Worm (Caenorhabditis elegans): Measurements from ENCODE around the gene F55A11.7.

Gene F55A11.7

DNA sequence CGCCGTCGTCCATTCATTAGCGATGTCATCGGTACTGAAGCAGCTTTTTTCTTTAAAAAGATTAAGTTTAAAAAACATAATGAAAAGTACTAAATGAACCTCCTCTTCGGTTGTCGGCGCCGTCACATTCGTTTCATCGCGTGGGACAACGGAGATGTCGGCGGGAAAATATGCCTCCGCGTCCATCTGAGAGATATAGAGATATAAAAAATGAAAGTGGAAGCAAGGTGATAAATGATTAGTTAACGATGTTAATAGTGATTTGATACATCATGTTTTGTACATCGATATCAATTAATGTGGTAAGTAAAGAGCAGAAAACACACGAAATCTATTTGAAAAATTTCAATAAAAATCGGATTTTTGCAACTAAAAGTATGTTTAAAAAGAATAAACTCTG is at the start of gene F55A11.7:
Gene F55A11.7, minus strand, starts transcription at position 186 of the 400 bp plus-strand sequence.
- TF ChIP-seq ztf-4 (tag; optimal IDR thresholded peaks at IDR 0.05) (no peak), ceh-28 (tag; optimal IDR thresholded peaks at IDR 0.05) (no peak), unc-39 (tag; optimal IDR thresholded peaks at IDR 0.05) (no peak), elt-3 (tag; optimal IDR thresholded peaks at IDR 0.05) (no peak), lin-39 (tag; optimal IDR thresholded peaks at IDR 0.05) (no peak)

DNA sequence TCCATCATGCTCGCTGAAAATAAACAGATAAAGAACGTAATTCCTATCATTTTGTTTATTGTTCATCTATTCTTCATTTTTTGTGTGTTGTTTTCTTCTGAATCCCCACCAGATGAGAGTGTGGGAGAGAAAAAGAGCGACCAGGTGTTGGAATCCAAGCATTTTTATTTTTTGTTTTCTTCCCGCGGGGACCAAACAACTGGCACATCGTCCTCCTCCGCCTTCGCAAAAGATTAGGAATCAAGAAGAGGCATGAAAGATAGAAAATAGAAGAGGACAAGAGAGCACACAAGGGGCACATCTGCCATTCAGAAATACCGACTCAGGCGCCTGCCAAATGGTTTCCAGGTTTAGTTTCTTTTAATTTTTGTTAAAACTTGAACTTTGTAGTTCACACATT is 48.8 kb upstream of the F55A11.7 start, which contains the start of gene R13H4.2:
Gene R13H4.2, plus strand, starts transcription at position 319 of the 400 bp plus-strand sequence.
- no peak for TF ChIP-seq ceh-9 (tag; optimal IDR thresholded peaks at IDR 0.05)
- TF ChIP-seq nhr-76 (tag; optimal IDR thresholded peaks at IDR 0.05): no peak
- TF ChIP-seq fkh-10 (GFP tag; optimal IDR thresholded peaks at IDR 0.05): no peak
- TF ChIP-seq R02D3.7 (tag; optimal IDR thresholded peaks at IDR 0.05): no peak
- TF ChIP-seq daf-12 (tag; optimal IDR thresholded peaks at IDR 0.05): no peak
- no peak for TF ChIP-seq hmg-11 (tag; optimal IDR thresholded peaks at IDR 0.05)
- TF ChIP-seq ztf-4 (tag; optimal IDR thresholded peaks at IDR 0.05): no peak
- TF ChIP-seq ceh-28 (tag; optimal IDR thresholded peaks at IDR 0.05): no peak
- TF ChIP-seq elt-2 (tag; optimal IDR thresholded peaks at IDR 0.05): no peak
- no peak for TF ChIP-seq mdl-1 (tag; optimal IDR thresholded peaks at IDR 0.05)
- TF ChIP-seq nhr-11 (tag; optimal IDR thresholded peaks at IDR 0.05): no peak
- no peak for TF ChIP-seq skn-1 (tag; optimal IDR thresholded peaks at IDR 0.05)
- TF ChIP-seq egl-27 (tag; optimal IDR thresholded peaks at IDR 0.05): no peak
- TF ChIP-seq nhr-12 (tag; optimal IDR thresholded peaks at IDR 0.05): no peak
- no peak for TF ChIP-seq nhr-77 (tag; optimal IDR thresholded peaks at IDR 0.05)

DNA sequence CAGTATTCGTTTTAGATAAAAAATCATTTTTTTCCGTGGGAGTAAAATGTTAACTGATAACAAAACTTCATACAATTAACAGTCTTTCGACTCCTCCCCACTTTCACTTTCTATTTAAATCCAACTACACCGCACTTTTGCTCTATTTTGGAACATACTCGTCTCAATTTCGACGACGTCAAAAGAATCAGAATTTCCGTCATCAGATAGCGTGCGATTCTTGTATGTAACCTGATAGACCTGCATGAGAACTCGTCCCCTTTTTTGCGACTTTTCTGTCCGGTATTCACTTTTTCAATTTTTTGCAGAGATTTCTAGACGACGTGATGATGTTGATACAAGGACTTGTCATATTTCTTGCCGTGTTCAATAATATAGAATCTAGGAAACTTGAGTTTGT is 46.1 kb upstream of the F55A11.7 start, which contains the start of gene pho-8:
Gene pho-8, plus strand, starts transcription at position 301 of the 400 bp plus-strand sequence.
- TF ChIP-seq nhr-43 (tag; optimal IDR thresholded peaks at IDR 0.05; ENCODE audit: poor library complexity, severe bottlenecking) (no peak), egl-5 (tag; optimal IDR thresholded peaks at IDR 0.05) (no peak), nfya-1 (tag; optimal IDR thresholded peaks at IDR 0.05; ENCODE audit: insufficient read depth) (no peak), elt-1 (tag; optimal IDR thresholded peaks at IDR 0.05) (no peak), ceh-82 (tag; optimal IDR thresholded peaks at IDR 0.05) (no peak), zag-1 (tag; optimal IDR thresholded peaks at IDR 0.05) (no peak), fkh-10 (GFP tag; optimal IDR thresholded peaks at IDR 0.05) (no peak), nhr-76 (tag; optimal IDR thresholded peaks at IDR 0.05) (no peak), daf-12 (tag; optimal IDR thresholded peaks at IDR 0.05) (no peak), mml-1 (tag; optimal IDR thresholded peaks at IDR 0.05) (no peak), ceh-9 (tag; optimal IDR thresholded peaks at IDR 0.05) (no peak), pha-4 (tag; optimal IDR thresholded peaks at IDR 0.05) (no peak), nhr-237 (tag; optimal IDR thresholded peaks at IDR 0.05) (no peak), elt-2 (tag; optimal IDR thresholded peaks at IDR 0.05) (no peak), fkh-2 (tag; optimal IDR thresholded peaks at IDR 0.05) (no peak), fos-1 (tag; optimal IDR thresholded peaks at IDR 0.05) (no peak)

DNA sequence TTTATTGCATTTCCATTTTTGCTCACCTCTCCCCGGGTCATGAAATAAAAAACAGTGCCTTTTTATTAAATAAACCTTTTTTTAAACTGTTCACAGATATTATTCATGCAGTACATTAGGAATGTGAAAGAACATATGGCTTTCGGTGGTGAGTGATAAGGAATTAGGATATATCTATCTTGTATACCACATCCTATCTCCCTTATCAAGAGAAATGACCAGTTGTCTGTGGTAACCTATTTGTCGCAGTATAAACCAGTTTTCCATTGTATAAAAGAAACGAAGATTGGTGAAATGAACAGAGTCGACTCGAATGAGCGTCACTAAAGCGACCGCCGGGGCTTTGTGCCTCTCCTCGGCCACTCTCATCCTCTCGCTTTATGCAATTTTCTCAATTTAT is 42.0 kb upstream of the F55A11.7 start, which contains the start of gene col-158:
Gene col-158, plus strand, starts transcription at position 301 of the 400 bp plus-strand sequence.
- TF ChIP-seq unc-39 (tag; optimal IDR thresholded peaks at IDR 0.05): no peak
- no peak for TF ChIP-seq ztf-11 (tag; optimal IDR thresholded peaks at IDR 0.05)
- TF ChIP-seq snpc-4 (tag; optimal IDR thresholded peaks at IDR 0.05): no peak
- TF ChIP-seq zag-1 (tag; optimal IDR thresholded peaks at IDR 0.05): no peak
- no peak for TF ChIP-seq ceh-82 (tag; optimal IDR thresholded peaks at IDR 0.05)
- no peak for TF ChIP-seq nhr-25 (tag; optimal IDR thresholded peaks at IDR 0.05)
- TF ChIP-seq daf-12 (tag; optimal IDR thresholded peaks at IDR 0.05): no peak
- TF ChIP-seq tbx-2 (tag; optimal IDR thresholded peaks at IDR 0.05): no peak
- TF ChIP-seq elt-1 (tag; optimal IDR thresholded peaks at IDR 0.05): no peak
- no peak for TF ChIP-seq mdl-1 (tag; optimal IDR thresholded peaks at IDR 0.05)
- TF ChIP-seq nhr-12 (tag; optimal IDR thresholded peaks at IDR 0.05): no peak
- TF ChIP-seq ceh-16 (tag; optimal IDR thresholded peaks at IDR 0.05): no peak
- no peak for TF ChIP-seq ceh-9 (tag; optimal IDR thresholded peaks at IDR 0.05)
- no peak for TF ChIP-seq nhr-67 (tag; optimal IDR thresholded peaks at IDR 0.05)
- TF ChIP-seq mml-1 (tag; optimal IDR thresholded peaks at IDR 0.05): no peak
- TF ChIP-seq ztf-4 (tag; optimal IDR thresholded peaks at IDR 0.05): no peak
- no peak for TF ChIP-seq hmg-11 (tag; optimal IDR thresholded peaks at IDR 0.05)

DNA sequence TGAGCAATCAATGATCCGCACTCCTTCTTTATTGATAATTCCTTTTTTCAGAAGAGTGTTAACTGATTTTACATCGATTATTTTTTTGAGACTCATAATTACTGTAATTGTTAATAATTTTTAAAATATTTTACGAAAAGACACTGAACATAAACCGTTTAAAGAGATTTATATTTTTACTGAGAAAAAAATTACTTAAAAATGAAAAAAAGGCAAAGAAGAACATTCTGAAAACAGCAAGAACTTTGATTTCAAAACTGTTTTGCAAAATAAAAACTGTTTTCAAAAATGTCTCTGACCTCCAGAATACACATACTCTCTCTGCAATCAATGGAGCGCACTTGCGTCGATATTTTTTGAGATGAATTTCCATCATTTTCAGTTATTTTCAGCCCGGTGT is 39.7 kb upstream of the F55A11.7 start, which contains the start of the genes mpst-1 and D2023.6:
Gene mpst-1, minus strand, starts transcription at position 101 of the 400 bp plus-strand sequence.
Gene D2023.6, plus strand, starts transcription at position 388 of the 400 bp plus-strand sequence.
- no peak for TF ChIP-seq nhr-12 (tag; optimal IDR thresholded peaks at IDR 0.05)
- peak; percentile 37 for TF ChIP-seq nfya-1 (tag; optimal IDR thresholded peaks at IDR 0.05; ENCODE audit: insufficient read depth)
- TF ChIP-seq elt-2 (tag; optimal IDR thresholded peaks at IDR 0.05): no peak
- TF ChIP-seq zag-1 (tag; optimal IDR thresholded peaks at IDR 0.05): no peak
- TF ChIP-seq lin-39 (tag; optimal IDR thresholded peaks at IDR 0.05): no peak
- no peak for TF ChIP-seq nhr-237 (tag; optimal IDR thresholded peaks at IDR 0.05)
- TF ChIP-seq aly-2 (tag; optimal IDR thresholded peaks at IDR 0.05): no peak
- no peak for TF ChIP-seq egl-5 (tag; optimal IDR thresholded peaks at IDR 0.05)
- TF ChIP-seq pqm-1 (tag; optimal IDR thresholded peaks at IDR 0.05): no peak
- TF ChIP-seq skn-1 (tag; optimal IDR thresholded peaks at IDR 0.05): no peak
- TF ChIP-seq fkh-2 (tag; optimal IDR thresholded peaks at IDR 0.05): no peak
- peak; percentile 3 for TF ChIP-seq nhr-23 (tag; optimal IDR thresholded peaks at IDR 0.05)
- no peak for TF ChIP-seq ZK546.5 (tag; optimal IDR thresholded peaks at IDR 0.05)
- no peak for TF ChIP-seq elt-1 (tag; optimal IDR thresholded peaks at IDR 0.05)

Data from whole organism, L3 larva.